Fruit fly (Drosophila melanogaster) S2 (cell line): ENCODE data around the gene CG8036.

Experiments
- CG8478 ChIP-seq: fragments of >200 bp; optimal IDR thresholded peaks from 2 replicates; lab custom pipeline; 2018
- CTCF ChIP-seq, 2 experiments: fragments of >200 bp; optimal IDR thresholded peaks; 2 replicates each; lab custom pipeline; 2018

DNA sequence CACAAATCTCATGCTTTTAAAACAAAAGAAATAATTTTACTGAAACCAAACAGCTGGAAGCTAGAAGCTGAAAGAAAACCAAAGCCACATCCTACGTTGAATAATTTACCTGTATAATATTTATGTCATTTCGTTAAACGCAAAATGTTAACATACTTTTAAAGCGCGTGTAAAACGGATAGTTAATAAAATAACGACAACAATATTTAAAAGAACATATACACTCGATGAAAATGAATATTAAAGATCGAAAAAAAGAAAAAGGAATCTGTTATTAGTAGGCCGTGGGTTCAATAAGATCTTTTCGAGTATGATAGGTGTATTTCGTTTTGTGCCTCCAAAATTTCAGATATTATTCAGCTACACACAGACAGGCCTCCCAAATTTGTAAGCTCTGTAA, 53.4 kb downstream of the CG8036 start, which contains the start of gene CG8136:
- TF ChIP-seq CG8478 (lab: Kevin White, UChicago) (no peak), CTCF (optimal IDR thresholded peaks at IDR 0.05; lab: Kevin White, UChicago) (no peak)
